Fruit fly (Drosophila melanogaster) whole organism, embryonic: Measurements from ENCODE around the gene CG17377.

Experiments used
- Atf6 ChIP-seq: fragments of 200-800 bp; sonication (Bioruptor generic); IDR thresholded peaks from 2 replicates; pipeline ENCODE4 v1.3.6; 2022; ENCODE audit warnings: missing biosample characterization, missing genetic modification characterization
- CG10431 ChIP-seq: fragments of 200-800 bp; sonication (Bioruptor generic); optimal IDR thresholded peaks from 3 replicates; lab custom pipeline; 2018; ENCODE audit warnings: missing biosample characterization, mild to moderate bottlenecking, missing genetic modification characterization
- CG13287 ChIP-seq: fragments of 200-800 bp; sonication (Bioruptor generic); IDR thresholded peaks from 2 replicates; pipeline ENCODE4 v1.3.6; 2022; ENCODE audit warnings: missing biosample characterization, missing genetic modification characterization; ENCODE audit not compliant: partially characterized antibody
- CG13424 ChIP-seq: fragments of 200-800 bp; sonication (Bioruptor generic); optimal IDR thresholded peaks from 2 replicates; lab custom pipeline; 2019; ENCODE audit warnings: missing biosample characterization, mild to moderate bottlenecking, missing genetic modification characterization, moderate library complexity
- CG13775 ChIP-seq: fragments of 200-800 bp; sonication (Bioruptor generic); optimal IDR thresholded peaks from 3 replicates; lab custom pipeline; 2017; ENCODE audit warnings: missing biosample characterization, mild to moderate bottlenecking, missing genetic modification characterization
- CG15073 ChIP-seq: fragments of 200-800 bp; sonication (Bioruptor generic); optimal IDR thresholded peaks from 2 replicates; lab custom pipeline; 2016; ENCODE audit warnings: missing biosample characterization, missing genetic modification characterization
- CG17912 ChIP-seq: fragments of 200-800 bp; sonication (Bioruptor generic); optimal IDR thresholded peaks from 2 replicates; lab custom pipeline; 2018; ENCODE audit warnings: missing biosample characterization, mild to moderate bottlenecking, missing genetic modification characterization
- CG18011 ChIP-seq: fragments of 200-800 bp; sonication (Bioruptor generic); optimal IDR thresholded peaks from 2 replicates; lab custom pipeline; 2017; ENCODE audit warnings: missing biosample characterization, missing genetic modification characterization, mild to moderate bottlenecking, moderate library complexity, missing genotype
- CG2116 ChIP-seq: fragments of 200-800 bp; sonication (Bioruptor generic); optimal IDR thresholded peaks from 3 replicates; lab custom pipeline; 2018; ENCODE audit warnings: missing biosample characterization, mild to moderate bottlenecking, missing genetic modification characterization
- CG30431 ChIP-seq: fragments of 200-800 bp; sonication (Bioruptor generic); optimal IDR thresholded peaks from 2 replicates; lab custom pipeline; 2017; ENCODE audit warnings: missing biosample characterization, missing genetic modification characterization
- CG3838 ChIP-seq: fragments of 200-800 bp; sonication (Bioruptor generic); optimal IDR thresholded peaks from 3 replicates; lab custom pipeline; 2016; ENCODE audit warnings: missing biosample characterization, missing genetic modification characterization
- CG3995 ChIP-seq: fragments of 200-800 bp; sonication (Bioruptor generic); optimal IDR thresholded peaks from 3 replicates; lab custom pipeline; 2016; ENCODE audit warnings: missing biosample characterization, missing genetic modification characterization
- CG4360 ChIP-seq: fragments of 200-800 bp; sonication (Bioruptor generic); IDR thresholded peaks from 2 replicates; pipeline ENCODE4 v1.3.6; 2022; ENCODE audit warnings: missing biosample characterization, missing genetic modification characterization
- CG4707 ChIP-seq: fragments of 200-800 bp; sonication (Bioruptor generic); optimal IDR thresholded peaks from 2 replicates; lab custom pipeline; 2018; ENCODE audit warnings: missing biosample characterization, mild to moderate bottlenecking, missing genetic modification characterization, moderate library complexity
- CG4854 ChIP-seq: fragments of 200-800 bp; sonication (Bioruptor generic); optimal IDR thresholded peaks from 2 replicates; lab custom pipeline; 2016; ENCODE audit warnings: missing biosample characterization, missing genetic modification characterization, inconsistent platforms
- CG5953 ChIP-seq: fragments of 200-800 bp; sonication (Bioruptor generic); IDR thresholded peaks from 2 replicates; pipeline ENCODE4 v1.3.6; 2022; ENCODE audit warnings: missing biosample characterization, missing genetic modification characterization
- CG6272 ChIP-seq: fragments of 200-800 bp; sonication (Bioruptor generic); IDR thresholded peaks from 2 replicates; pipeline ENCODE4 v1.3.6; 2022; ENCODE audit warnings: missing biosample characterization, missing genetic modification characterization
- CG6854 ChIP-seq: fragments of 200-800 bp; sonication (Bioruptor generic); optimal IDR thresholded peaks from 3 replicates; lab custom pipeline; 2017; ENCODE audit warnings: missing biosample characterization, mild to moderate bottlenecking, missing genetic modification characterization
- CG7745 ChIP-seq: fragments of 200-800 bp; sonication (Bioruptor generic); optimal IDR thresholded peaks from 2 replicates; lab custom pipeline; 2018; ENCODE audit warnings: missing biosample characterization, mild to moderate bottlenecking, missing genetic modification characterization, moderate library complexity
- CG7987 ChIP-seq: fragments of 200-800 bp; sonication (Bioruptor generic); optimal IDR thresholded peaks from 2 replicates; lab custom pipeline; 2018; ENCODE audit warnings: missing biosample characterization, mild to moderate bottlenecking, missing genetic modification characterization, moderate library complexity
- CG8359 ChIP-seq: fragments of 200-800 bp; sonication (Bioruptor generic); optimal IDR thresholded peaks from 2 replicates; lab custom pipeline; 2017; ENCODE audit warnings: missing biosample characterization, mild to moderate bottlenecking, missing genetic modification characterization, borderline replicate concordance
- CTCF ChIP-seq: fragments of 200-800 bp; sonication (Bioruptor generic); optimal IDR thresholded peaks from 2 replicates; lab custom pipeline; 2017; ENCODE audit warnings: missing biosample characterization, mild to moderate bottlenecking, missing genetic modification characterization, moderate library complexity
- Dip3 ChIP-seq: fragments of 200-800 bp; sonication (Bioruptor generic); optimal IDR thresholded peaks from 3 replicates; lab custom pipeline; 2016; ENCODE audit warnings: missing biosample characterization, missing genetic modification characterization
- H15 ChIP-seq: fragments of 200-800 bp; sonication (Bioruptor generic); IDR thresholded peaks from 3 replicates; pipeline ENCODE4 v1.3.6; 2022; ENCODE audit warnings: missing biosample characterization, missing genetic modification characterization
- H2.0 ChIP-seq: fragments of 200-800 bp; sonication (Bioruptor generic); IDR thresholded peaks from 2 replicates; pipeline ENCODE4 v1.3.6; 2022; ENCODE audit warnings: missing biosample characterization, missing genetic modification characterization
- HHEX ChIP-seq: fragments of 200-800 bp; sonication (Bioruptor generic); optimal IDR thresholded peaks from 3 replicates; lab custom pipeline; 2017; ENCODE audit warnings: missing biosample characterization, mild to moderate bottlenecking, missing genetic modification characterization, missing genetic modification reagents
- Hr3 ChIP-seq: fragments of 200-800 bp; sonication (Bioruptor generic); optimal IDR thresholded peaks from 3 replicates; lab custom pipeline; 2016; ENCODE audit warnings: missing biosample characterization, missing genetic modification characterization
- Mrtf ChIP-seq: fragments of 200-800 bp; sonication (Bioruptor generic); IDR thresholded peaks from 3 replicates; pipeline ENCODE4 v1.3.6; 2022; ENCODE audit warnings: missing biosample characterization, missing genetic modification characterization
- Nf-YA ChIP-seq: fragments of 200-800 bp; sonication (Bioruptor generic); IDR thresholded peaks from 2 replicates; pipeline ENCODE4 v1.3.6; 2022; ENCODE audit warnings: missing biosample characterization, missing genetic modification characterization
- Sox100B ChIP-seq: fragments of 200-800 bp; sonication (Bioruptor generic); optimal IDR thresholded peaks from 3 replicates; lab custom pipeline; 2018; ENCODE audit warnings: missing biosample characterization, mild to moderate bottlenecking, missing genetic modification characterization
- ap ChIP-seq: fragments of 200-800 bp; sonication (Bioruptor generic); IDR thresholded peaks from 2 replicates; pipeline ENCODE4 v1.3.6; 2022; ENCODE audit warnings: missing biosample characterization, missing genetic modification characterization
- ara ChIP-seq: fragments of 200-800 bp; sonication (Bioruptor generic); IDR thresholded peaks from 2 replicates; pipeline ENCODE4 v1.3.6; 2022; ENCODE audit warnings: missing biosample characterization, missing genetic modification characterization
- bbx ChIP-seq: fragments of 200-800 bp; sonication (Bioruptor generic); IDR thresholded peaks from 2 replicates; pipeline ENCODE4 v1.3.6; 2022; ENCODE audit warnings: missing biosample characterization, missing genetic modification characterization; ENCODE audit not compliant: partially characterized antibody
- cad ChIP-seq: fragments of >200 bp; optimal IDR thresholded peaks from 2 replicates; lab custom pipeline; 2017; ENCODE audit warnings: missing biosample characterization, missing genetic modification characterization
- croc ChIP-seq: fragments of 200-800 bp; sonication (Bioruptor generic); conservative IDR thresholded peaks from 3 replicates; pipeline ENCODE4 v1.3.6; 2022; ENCODE audit warnings: missing biosample characterization, missing genetic modification characterization
- dimm ChIP-seq: fragments of 200-800 bp; sonication (Bioruptor generic); IDR thresholded peaks from 2 replicates; pipeline ENCODE4 v1.3.6; 2022; ENCODE audit warnings: missing biosample characterization, missing genetic modification characterization
- disco-r ChIP-seq: fragments of 200-800 bp; sonication (Bioruptor generic); optimal IDR thresholded peaks from 2 replicates; lab custom pipeline; 2016; ENCODE audit warnings: missing biosample characterization, missing genetic modification characterization
- dmrt99B ChIP-seq: fragments of 200-800 bp; sonication (Bioruptor generic); optimal IDR thresholded peaks from 2 replicates; lab custom pipeline; 2018; ENCODE audit warnings: missing biosample characterization, mild to moderate bottlenecking, missing genetic modification characterization, moderate library complexity
- emc ChIP-seq: fragments of 200-800 bp; sonication (Bioruptor generic); optimal IDR thresholded peaks from 2 replicates; lab custom pipeline; 2016; ENCODE audit warnings: missing biosample characterization, missing genetic modification characterization
- gem ChIP-seq: fragments of 200-800 bp; sonication (Bioruptor generic); optimal IDR thresholded peaks from 2 replicates; lab custom pipeline; 2019; ENCODE audit warnings: missing biosample characterization, mild to moderate bottlenecking, missing genetic modification characterization, moderate library complexity
- grau ChIP-seq: fragments of 200-800 bp; optimal IDR thresholded peaks from 3 replicates; lab custom pipeline; 2019; ENCODE audit warnings: missing biosample characterization, mild to moderate bottlenecking, missing genetic modification characterization, moderate library complexity
- grn ChIP-seq: fragments of 200-800 bp; sonication (Bioruptor generic); optimal IDR thresholded peaks from 3 replicates; lab custom pipeline; 2017; ENCODE audit warnings: missing biosample characterization, missing genetic modification characterization
- inv ChIP-seq: fragments of 200-800 bp; sonication (Bioruptor generic); IDR thresholded peaks from 2 replicates; pipeline ENCODE4 v1.3.6; 2022; ENCODE audit warnings: missing biosample characterization, missing genetic modification characterization; ENCODE audit not compliant: partially characterized antibody
- mirr ChIP-seq: fragments of 200-800 bp; sonication (Bioruptor generic); optimal IDR thresholded peaks from 3 replicates; lab custom pipeline; 2018; ENCODE audit warnings: missing biosample characterization, mild to moderate bottlenecking, missing genetic modification characterization
- mld ChIP-seq: fragments of 200-800 bp; sonication (Bioruptor generic); IDR thresholded peaks from 3 replicates; pipeline ENCODE4 v1.3.6; 2022; ENCODE audit warnings: missing biosample characterization, missing genetic modification characterization; ENCODE audit not compliant: partially characterized antibody
- pita ChIP-seq: fragments of 200-800 bp; sonication (Bioruptor generic); optimal IDR thresholded peaks from 2 replicates; lab custom pipeline; 2017; ENCODE audit warnings: missing biosample characterization, mild to moderate bottlenecking, missing genetic modification characterization
- sd ChIP-seq: fragments of 200-800 bp; sonication (Bioruptor generic); optimal IDR thresholded peaks from 3 replicates; lab custom pipeline; 2018; ENCODE audit warnings: missing biosample characterization, mild to moderate bottlenecking, missing genetic modification characterization, moderate library complexity
- sens-2 ChIP-seq: fragments of 200-800 bp; sonication (Bioruptor generic); IDR thresholded peaks from 2 replicates; pipeline ENCODE4 v1.3.6; 2022; ENCODE audit warnings: missing biosample characterization, missing genetic modification characterization
- seq ChIP-seq: fragments of 200-800 bp; sonication (Bioruptor generic); IDR thresholded peaks from 2 replicates; pipeline ENCODE4 v1.3.6; 2022; ENCODE audit warnings: missing biosample characterization, missing genetic modification characterization
- slou ChIP-seq: fragments of 200-800 bp; sonication (Bioruptor generic); optimal IDR thresholded peaks from 3 replicates; lab custom pipeline; 2016; ENCODE audit warnings: missing biosample characterization, missing genetic modification characterization
- twi ChIP-seq: fragments of 200-800 bp; optimal IDR thresholded peaks from 2 replicates; lab custom pipeline; 2019; ENCODE audit warnings: missing biosample characterization, mild to moderate bottlenecking, missing genetic modification characterization, moderate library complexity
- zen2 ChIP-seq: fragments of 200-800 bp; sonication (Bioruptor generic); IDR thresholded peaks from 3 replicates; pipeline ENCODE4 v1.3.6; 2022; ENCODE audit warnings: missing biosample characterization, missing genetic modification characterization; ENCODE audit not compliant: partially characterized antibody

Gene CG17377

dm6 chr2L:6841349-6841748 lies 38.7 kb upstream of the CG17377 start:
- TF ChIP-seq CG4707 (GFP tag; lab: Kevin White, UChicago) (peak; percentile 46), dimm (GFP tag; lab: Robert Waterston, UW) (peak; percentile 44; the same call in 1 of the 2 replicates), Nf-YA (no peak), Sox100B (GFP tag; lab: Kevin White, UChicago) (peak; percentile 61), CG18011 (GFP tag; lab: Kevin White, UChicago) (no peak), sd (no peak), CG7745 (tag; lab: Kevin White, UChicago) (no peak), CG6272 (GFP tag; lab: Robert Waterston, UW) (peak; percentile 68), CG13775 (GFP tag; lab: Kevin White, UChicago) (peak; percentile 63), Dip3 (GFP tag; lab: Kevin White, UChicago) (no peak), Mrtf (GFP tag; lab: Robert Waterston, UW) (peak; percentile 47; the same call in 1 of the 3 replicates), CG10431 (no peak), sens-2 (GFP tag; lab: Robert Waterston, UW) (peak; percentile 95), H15 (peak; percentile 63; the same call in 2 of the 3 replicates), twi (tag; lab: Kevin White, UChicago) (peak; percentile 70), seq (peak; percentile 48; the same call in 1 of the 2 replicates), CG13287 (no peak), CG4360 (GFP tag; lab: Robert Waterston, UW) (peak; percentile 53; the same call in 1 of the 2 replicates), dmrt99B (tag; lab: Kevin White, UChicago) (peak; percentile 77), CG15073 (GFP tag; lab: Kevin White, UChicago) (no peak), mld (no peak), cad (GFP tag; lab: Kevin White, UChicago) (no peak), CG3995 (no peak), inv (no peak), disco-r (peak; percentile 41), pita (GFP tag; lab: Kevin White, UChicago) (no peak), slou (GFP tag; lab: Kevin White, UChicago) (peak; percentile 57), CG30431 (GFP tag; lab: Kevin White, UChicago) (peak; percentile 70), emc (GFP tag; lab: Kevin White, UChicago) (no peak), grn (GFP tag; lab: Kevin White, UChicago) (no peak), Hr3 (GFP tag; lab: Kevin White, UChicago) (peak; percentile 62), croc (GFP tag; lab: Robert Waterston, UW) (peak; percentile 81), CG13424 (tag; lab: Kevin White, UChicago) (peak; percentile 79), CG6854 (GFP tag; lab: Kevin White, UChicago) (no peak), CTCF (no peak), CG4854 (peak; percentile 46), CG5953 (no peak), grau (tag; lab: Kevin White, UChicago) (peak; percentile 70), CG3838 (GFP tag; lab: Kevin White, UChicago) (peak; percentile 37), zen2 (GFP tag; lab: Robert Waterston, UW) (no peak), CG17912 (GFP tag; lab: Kevin White, UChicago) (no peak), HHEX (GFP tag; lab: Kevin White, UChicago) (peak; percentile 46), CG7987 (GFP tag; lab: Kevin White, UChicago) (no peak), H2.0 (GFP tag; lab: Robert Waterston, UW) (peak; percentile 55), ap (peak; percentile 40; the same call in 1 of the 2 replicates), CG8359 (GFP tag; lab: Kevin White, UChicago) (peak; percentile 50), gem (tag; lab: Kevin White, UChicago) (peak; percentile 83), mirr (no peak), CG2116 (GFP tag; lab: Kevin White, UChicago) (peak; percentile 8), ara (GFP tag; lab: Robert Waterston, UW) (peak; percentile 91), bbx (GFP tag; lab: Robert Waterston, UW) (no peak), Atf6 (GFP tag; lab: Robert Waterston, UW) (no peak)
